Fruit fly (Drosophila melanogaster): ENCODE data around the gene Mis12.

Gene Mis12

DNA sequence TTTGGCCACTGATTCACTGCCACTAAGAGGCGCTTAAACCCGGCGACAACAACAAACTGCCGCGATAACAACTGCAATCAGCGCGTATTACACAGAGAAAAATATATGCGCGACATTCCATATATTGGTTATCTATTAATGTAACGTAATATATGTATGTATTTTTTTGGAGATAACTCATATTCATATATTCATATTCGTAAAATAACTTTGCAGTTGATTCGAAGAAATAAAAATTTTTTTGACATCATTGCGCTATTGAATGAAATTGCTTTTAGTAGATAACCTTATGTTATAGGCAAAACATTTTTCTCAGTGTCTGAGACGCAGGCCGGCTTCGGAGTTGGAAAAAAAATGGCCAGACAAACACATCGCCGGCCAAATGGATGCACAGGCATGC lies 28.1 kb upstream of the Mis12 start:
- TF ChIP-seq CG5204 (GFP tag; optimal IDR thresholded peaks at IDR 0.05) (no peak), kay (GFP tag; ENCODE audit: borderline replicate concordance) (peak; percentile 0), Mnt (GFP tag; optimal IDR thresholded peaks at IDR 0.05) (no peak)

DNA sequence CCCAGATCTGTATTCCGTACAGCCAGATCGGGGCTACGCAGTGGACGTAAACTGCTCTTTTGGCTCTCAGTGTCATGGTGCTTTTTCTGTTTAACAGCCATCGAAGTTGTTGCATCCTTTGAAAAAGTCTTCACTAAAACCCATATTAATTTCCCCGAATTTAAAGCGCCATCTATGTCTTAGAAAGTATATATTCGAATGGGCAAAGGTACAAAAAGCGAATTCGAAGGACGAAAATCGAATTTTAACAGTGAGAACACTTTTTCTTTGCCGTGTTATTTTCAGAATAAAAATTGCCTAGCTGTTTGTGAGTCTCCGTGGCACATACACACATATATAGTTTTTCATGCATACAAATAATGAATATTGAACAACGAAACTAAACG lies 26.5 kb upstream of the Mis12 start:
- TF ChIP-seq Mnt (GFP tag; optimal IDR thresholded peaks at IDR 0.05) (no peak), ovo (GFP tag; optimal IDR thresholded peaks at IDR 0.05) (no peak), CG11617 (GFP tag; optimal IDR thresholded peaks at IDR 0.05) (no peak), cnc (optimal IDR thresholded peaks at IDR 0.05) (no peak), CG1620 (GFP tag; optimal IDR thresholded peaks at IDR 0.05) (no peak), pad (GFP tag; optimal IDR thresholded peaks at IDR 0.05) (no peak), kay (GFP tag; ENCODE audit: borderline replicate concordance) (no peak), Hr96 (GFP tag; optimal IDR thresholded peaks at IDR 0.05) (no peak), tj (GFP tag; optimal IDR thresholded peaks at IDR 0.05) (no peak), toe (GFP tag; optimal IDR thresholded peaks at IDR 0.05) (no peak)

DNA sequence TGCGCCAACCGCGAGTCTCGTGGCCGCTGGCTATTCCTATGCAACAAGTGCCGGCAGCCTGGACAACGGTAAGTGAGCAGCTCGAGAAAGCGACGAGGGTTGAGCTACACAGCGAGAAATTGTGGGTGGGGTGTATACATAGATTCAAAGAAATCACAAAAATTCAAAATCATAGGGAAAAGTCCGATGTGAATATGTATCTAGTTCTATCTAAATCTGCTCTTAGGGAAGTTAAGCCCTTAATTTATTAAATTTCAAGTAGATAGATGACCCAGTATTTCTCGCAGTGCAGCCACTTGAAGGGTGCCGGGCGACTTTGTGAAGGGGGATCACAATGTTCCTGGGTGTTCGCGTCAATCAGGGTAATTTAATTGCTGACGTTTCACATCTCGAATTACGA lies 24.5 kb upstream of the Mis12 start:
- no peak for TF ChIP-seq Hr96 (GFP tag; optimal IDR thresholded peaks at IDR 0.05)
- TF ChIP-seq Crg-1 (GFP tag; optimal IDR thresholded peaks at IDR 0.05), result no peak
- TF ChIP-seq CG1620 (GFP tag; optimal IDR thresholded peaks at IDR 0.05), result no peak
- no peak for TF ChIP-seq CG5204 (GFP tag; optimal IDR thresholded peaks at IDR 0.05)
- TF ChIP-seq bab1 (GFP tag; optimal IDR thresholded peaks at IDR 0.05), result no peak
- TF ChIP-seq cic (GFP tag; optimal IDR thresholded peaks at IDR 0.05), result no peak
- no peak for TF ChIP-seq CG7045 (GFP tag; optimal IDR thresholded peaks at IDR 0.05)
- no peak for TF ChIP-seq CG7101 (tag; optimal IDR thresholded peaks at IDR 0.05)
- TF ChIP-seq CG33017 (tag; optimal IDR thresholded peaks at IDR 0.05), result no peak
- TF ChIP-seq Mnt (GFP tag; optimal IDR thresholded peaks at IDR 0.05), result no peak
- TF ChIP-seq kay (GFP tag; ENCODE audit: borderline replicate concordance), result no peak
- TF ChIP-seq CG12768 (GFP tag; optimal IDR thresholded peaks at IDR 0.05), result no peak
- no peak for TF ChIP-seq CG11617 (GFP tag; optimal IDR thresholded peaks at IDR 0.05)
- no peak for TF ChIP-seq ovo (GFP tag; optimal IDR thresholded peaks at IDR 0.05)

DNA sequence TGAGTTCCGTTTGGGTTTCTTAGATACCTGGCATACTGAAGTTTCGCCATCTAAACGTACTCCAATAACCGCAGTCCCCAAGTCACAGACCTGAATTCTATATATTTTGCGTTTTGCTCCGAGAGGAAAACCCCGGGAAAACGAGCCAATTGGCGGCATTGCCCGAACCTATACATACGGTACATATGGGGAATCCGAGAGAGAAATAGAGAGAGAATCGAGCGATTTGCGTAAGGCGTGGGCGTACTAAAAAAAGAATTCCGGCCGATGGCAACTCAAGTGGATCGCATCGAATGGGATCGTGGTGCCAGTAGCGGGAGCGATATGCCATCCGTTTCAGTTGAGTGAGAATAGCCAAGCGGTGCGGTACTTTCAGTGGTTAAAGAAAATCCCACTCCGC lies 21.4 kb upstream of the Mis12 start, which contains the start of gene bin:
Gene bin (plus strand): TSS at position 335 of the 400 bp plus-strand sequence.
- TF ChIP-seq kay (GFP tag; ENCODE audit: borderline replicate concordance) (no peak), CG12768 (GFP tag; optimal IDR thresholded peaks at IDR 0.05) (no peak), Mnt (GFP tag; optimal IDR thresholded peaks at IDR 0.05) (no peak), tj (GFP tag; optimal IDR thresholded peaks at IDR 0.05) (no peak), CG14711 (tag; optimal IDR thresholded peaks at IDR 0.05) (no peak), CG7101 (tag; optimal IDR thresholded peaks at IDR 0.05) (no peak), cic (GFP tag; optimal IDR thresholded peaks at IDR 0.05) (no peak), pad (GFP tag; optimal IDR thresholded peaks at IDR 0.05) (no peak)

DNA sequence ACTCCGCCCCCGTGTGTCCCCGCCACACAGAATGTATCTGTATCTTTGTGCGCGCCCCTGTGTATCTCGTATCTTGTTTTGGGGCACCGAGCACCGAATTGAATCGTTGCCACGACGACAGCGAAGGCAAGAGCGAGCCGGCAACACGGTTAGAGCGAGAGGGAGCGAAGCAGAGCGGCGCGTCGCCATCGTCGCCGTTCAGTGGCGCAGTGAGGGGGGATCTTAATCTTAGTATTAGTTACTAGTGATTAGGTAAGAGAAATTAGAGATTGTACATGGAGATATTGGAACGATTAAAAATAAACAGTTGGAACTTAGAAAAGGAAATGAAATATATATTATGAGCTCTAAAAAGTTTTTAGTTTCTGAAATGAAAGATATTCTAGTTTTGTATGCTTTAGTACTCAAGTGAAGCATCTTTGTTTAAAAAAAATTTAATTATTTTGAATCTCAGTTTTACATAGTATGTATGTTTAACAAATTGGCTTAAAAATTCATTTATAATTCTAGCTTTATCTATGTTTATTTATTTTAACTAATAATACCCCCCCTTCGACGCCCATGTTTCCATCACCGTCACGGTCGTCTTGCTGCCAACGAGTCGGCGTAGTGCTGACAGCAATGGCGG lies 20.2 kb upstream of the Mis12 start:
- TF ChIP-seq ovo (GFP tag; optimal IDR thresholded peaks at IDR 0.05) (no peak), bab1 (GFP tag; optimal IDR thresholded peaks at IDR 0.05) (peak; percentile 17), CG7101 (tag; optimal IDR thresholded peaks at IDR 0.05) (peak; percentile 14), CG7045 (GFP tag; optimal IDR thresholded peaks at IDR 0.05) (peak; percentile 26), pad (GFP tag; optimal IDR thresholded peaks at IDR 0.05) (peak; percentile 18)

DNA sequence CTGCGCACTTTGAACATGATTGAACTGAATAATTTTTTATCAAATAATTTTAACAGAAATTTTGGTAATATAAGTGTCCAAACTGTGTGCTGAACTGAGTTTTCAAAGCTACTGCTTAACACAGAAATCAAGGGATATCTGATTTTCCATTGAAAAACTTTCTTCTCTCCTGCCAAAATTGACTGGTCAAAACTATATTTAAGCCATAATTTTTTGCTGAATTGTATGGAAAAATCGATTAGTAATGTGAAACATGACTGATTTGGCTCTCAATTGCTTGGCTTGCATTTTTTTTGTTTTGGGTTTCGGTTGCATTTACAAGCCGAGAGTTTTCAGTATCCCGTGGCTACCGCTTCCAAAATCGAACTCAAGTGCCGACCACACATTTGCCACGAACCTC lies 15.6 kb upstream of the Mis12 start, which contains the start of the genes CG32388 and CG43439:
Gene CG32388 (minus strand): TSS at position 101 of the 400 bp plus-strand sequence.
Gene CG43439 (minus strand): TSS at position 101 of the 400 bp plus-strand sequence.
- peak; percentile 39 for TF ChIP-seq tj (GFP tag; optimal IDR thresholded peaks at IDR 0.05)
- TF ChIP-seq pad (GFP tag; optimal IDR thresholded peaks at IDR 0.05), result no peak

DNA sequence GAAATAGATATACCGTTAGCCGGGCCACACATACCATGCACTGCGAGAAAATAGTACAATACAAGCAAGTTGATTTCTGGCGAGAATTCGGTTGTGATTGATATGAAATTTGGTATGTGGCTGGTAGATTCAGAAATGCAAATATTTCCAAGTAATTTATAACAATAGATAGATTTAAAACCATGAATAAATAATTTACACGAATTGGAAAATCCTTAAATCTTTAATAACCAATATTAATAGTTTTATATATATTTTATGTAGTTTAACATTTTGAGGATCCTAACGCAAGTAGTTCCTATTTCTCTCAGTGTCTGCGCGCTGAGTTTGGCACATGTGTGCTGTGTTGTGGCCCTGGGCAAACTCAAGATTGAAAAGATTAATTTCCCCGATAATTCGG lies 13.0 kb upstream of the Mis12 start:
- TF ChIP-seq Hr96 (GFP tag; optimal IDR thresholded peaks at IDR 0.05) (no peak), Clk (GFP tag; optimal IDR thresholded peaks at IDR 0.05) (no peak), Mnt (GFP tag; optimal IDR thresholded peaks at IDR 0.05) (no peak), Crg-1 (GFP tag; optimal IDR thresholded peaks at IDR 0.05) (no peak), CG5204 (GFP tag; optimal IDR thresholded peaks at IDR 0.05) (no peak), CG1620 (GFP tag; optimal IDR thresholded peaks at IDR 0.05) (no peak), ovo (GFP tag; optimal IDR thresholded peaks at IDR 0.05) (no peak), pad (GFP tag; optimal IDR thresholded peaks at IDR 0.05) (no peak), CG12768 (GFP tag; optimal IDR thresholded peaks at IDR 0.05) (no peak), toe (GFP tag; optimal IDR thresholded peaks at IDR 0.05) (no peak), CG11617 (GFP tag; optimal IDR thresholded peaks at IDR 0.05) (no peak), cnc (optimal IDR thresholded peaks at IDR 0.05) (no peak), kay (GFP tag; ENCODE audit: borderline replicate concordance) (no peak), bab1 (GFP tag; optimal IDR thresholded peaks at IDR 0.05) (no peak), cic (GFP tag; optimal IDR thresholded peaks at IDR 0.05) (no peak), CG7045 (GFP tag; optimal IDR thresholded peaks at IDR 0.05) (no peak), CG33017 (tag; optimal IDR thresholded peaks at IDR 0.05) (no peak), CG7101 (tag; optimal IDR thresholded peaks at IDR 0.05) (no peak)
